Worm (Caenorhabditis elegans) whole organism, L1 larva: Measurements from ENCODE around the gene tag-250.

Experiments used
- aha-1 ChIP-seq: fragments of 150-350 bp; optimal IDR thresholded peaks from 2 replicates; lab custom pipeline; 2014; ENCODE audit warnings: missing biosample characterization, missing genetic modification characterization
- ama-1 ChIP-seq: fragments of 150-350 bp; optimal IDR thresholded peaks from 2 replicates; lab custom pipeline; 2014
- hpl-2 ChIP-seq: fragments of 150-350 bp; optimal IDR thresholded peaks from 2 replicates; lab custom pipeline; 2014; ENCODE audit warnings: missing biosample characterization, missing genetic modification reagents, missing genetic modification characterization
- lin-13 ChIP-seq: fragments of 150-350 bp; optimal IDR thresholded peaks from 2 replicates; lab custom pipeline; 2014; ENCODE audit warnings: missing biosample characterization, missing genetic modification reagents, missing genetic modification characterization
- lin-35 ChIP-seq, 2 experiments: fragments of 150-350 bp; optimal IDR thresholded peaks; 2 replicates each; lab custom pipeline; 2014; ENCODE audit warnings: missing biosample characterization in 2 of 2, missing genetic modification characterization in 2 of 2, missing genetic modification reagents in 2 of 2
- lin-39 ChIP-seq: fragments of 150-350 bp; optimal IDR thresholded peaks from 2 replicates; lab custom pipeline; 2014; ENCODE audit warnings: missing biosample characterization, missing genetic modification reagents, missing genetic modification characterization
- nhr-237 ChIP-seq: fragments of 150-350 bp; optimal IDR thresholded peaks from 2 replicates; lab custom pipeline; 2014; ENCODE audit warnings: missing biosample characterization, missing genetic modification characterization
- nhr-28 ChIP-seq: fragments of 150-350 bp; optimal IDR thresholded peaks from 2 replicates; lab custom pipeline; 2014; ENCODE audit warnings: missing biosample characterization, missing genetic modification characterization
- rnt-1 ChIP-seq: sonication (generic microtip); optimal IDR thresholded peaks from 2 replicates; lab custom pipeline; 2016; ENCODE audit warnings: mild to moderate bottlenecking, missing genetic modification characterization, moderate library complexity, missing compliant biosample characterization
- zag-1 ChIP-seq: fragments of 150-350 bp; optimal IDR thresholded peaks from 2 replicates; lab custom pipeline; 2014; ENCODE audit warnings: missing biosample characterization, missing genetic modification characterization

DNA sequence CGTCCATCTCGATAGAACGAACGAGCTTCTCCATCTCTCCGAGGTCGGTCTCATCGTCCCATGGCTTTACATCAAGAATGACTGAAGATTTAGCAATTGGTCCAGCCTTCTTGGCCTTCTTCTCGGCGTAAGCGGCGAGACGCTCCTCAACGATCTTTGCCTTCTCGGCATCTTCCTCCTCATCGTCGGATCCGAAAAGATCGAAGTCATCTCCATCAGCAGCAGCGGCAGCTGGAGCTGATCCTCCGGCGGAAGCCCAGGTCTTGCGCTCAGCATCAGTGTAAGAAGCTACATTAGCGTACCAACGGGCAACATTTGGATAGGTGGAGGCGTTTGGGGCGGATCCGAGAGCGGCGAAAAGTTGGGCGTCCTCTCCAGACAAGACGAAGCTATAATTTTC is 48.0 kb upstream of the tag-250 start:
- TF ChIP-seq zag-1 (tag; lab: Kevin White, UChicago), result no peak
- TF ChIP-seq lin-35 (GFP tag; optimal IDR thresholded peaks at IDR 0.05; lab: Kevin White, UChicago), result no peak
- TF ChIP-seq ama-1 (lab: Kevin White, UChicago), result no peak
- TF ChIP-seq aha-1, result no peak
- no peak for TF ChIP-seq lin-13 (GFP tag; lab: Kevin White, UChicago)
- no peak for TF ChIP-seq nhr-237 (tag; lab: Kevin White, UChicago)
- TF ChIP-seq lin-39 (tag; lab: Kevin White, UChicago), result no peak
- TF ChIP-seq rnt-1 (tag; lab: Kevin White, UChicago), result no peak
- TF ChIP-seq hpl-2 (GFP tag; lab: Kevin White, UChicago), result no peak
- no peak for TF ChIP-seq nhr-28 (tag; lab: Kevin White, UChicago)
